Worm (Caenorhabditis elegans): Measurements from ENCODE around the gene rpi-1.
A peak's percentile ranks its signal among the peaks of the same experiment; 100 is the strongest.

Gene rpi-1

DNA sequence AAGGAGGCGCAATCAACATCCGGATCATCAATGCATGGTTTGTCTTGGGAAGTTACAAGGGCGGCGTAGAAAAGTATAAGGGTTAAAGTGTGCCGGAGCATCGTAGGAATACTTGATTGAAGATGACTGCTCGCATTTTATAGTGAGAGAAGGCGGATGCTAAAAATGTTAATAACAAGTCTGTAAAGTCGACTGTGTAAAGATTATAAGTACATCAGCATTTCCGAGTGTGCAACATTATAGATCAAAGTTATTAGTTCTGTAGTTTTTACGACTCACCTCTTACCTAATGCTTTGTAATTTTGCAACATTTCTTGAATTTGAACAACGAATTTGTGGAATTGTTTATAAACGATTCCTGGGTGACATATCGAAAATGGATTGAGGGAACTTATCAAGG, 32.7 kb upstream of the rpi-1 start, which contains the start of gene Y39G8B.7:
Y39G8B.7 (minus strand) TSS at position 101 of the 400 bp plus-strand sequence.
- TF ChIP-seq nhr-237 (tag; optimal IDR thresholded peaks at IDR 0.05) (no peak), gmeb-1 (tag; optimal IDR thresholded peaks at IDR 0.05) (no peak), zag-1 (tag; optimal IDR thresholded peaks at IDR 0.05) (no peak), nhr-129 (tag; optimal IDR thresholded peaks at IDR 0.05) (no peak), ceh-82 (tag; optimal IDR thresholded peaks at IDR 0.05) (no peak), nhr-10 (tag; optimal IDR thresholded peaks at IDR 0.05) (no peak), crh-2 (tag; optimal IDR thresholded peaks at IDR 0.05) (no peak), skn-1 (tag; optimal IDR thresholded peaks at IDR 0.05) (no peak), lsy-2 (tag; optimal IDR thresholded peaks at IDR 0.05) (no peak), mbf-1 (tag; optimal IDR thresholded peaks at IDR 0.05) (no peak), nhr-11 (tag; optimal IDR thresholded peaks at IDR 0.05) (no peak), aly-2 (tag; optimal IDR thresholded peaks at IDR 0.05) (no peak), ama-1 (optimal IDR thresholded peaks at IDR 0.05) (no peak), nhr-25 (tag; optimal IDR thresholded peaks at IDR 0.05) (no peak), lin-11 (tag; optimal IDR thresholded peaks at IDR 0.05) (no peak), peb-1 (tag; optimal IDR thresholded peaks at IDR 0.05) (no peak), lin-13 (GFP tag; optimal IDR thresholded peaks at IDR 0.05) (no peak), ztf-1 (GFP tag; conservative IDR thresholded peaks at IDR 0.05) (no peak)

DNA sequence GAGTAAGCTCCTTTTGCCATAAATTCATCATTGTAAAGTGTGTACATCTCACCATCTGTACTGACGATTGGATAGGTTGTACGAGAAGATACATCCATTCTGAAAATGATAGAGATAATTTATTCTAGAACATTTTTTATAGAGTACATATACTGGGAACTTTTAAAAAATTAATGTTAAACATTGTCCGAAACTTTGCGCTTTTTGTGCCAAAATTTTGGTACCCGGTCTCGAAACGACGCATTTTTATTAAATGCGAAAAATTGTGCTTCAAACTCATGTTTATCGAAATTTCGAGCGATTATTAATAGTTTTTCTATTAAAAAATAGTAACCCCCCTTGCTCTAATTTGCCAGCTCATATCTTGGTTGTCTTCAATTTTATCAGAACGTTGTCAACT, 29.5 kb upstream of the rpi-1 start, which contains the start of gene Y39G8B.5:
Y39G8B.5 (minus strand) TSS at position 101 of the 400 bp plus-strand sequence.
- TF ChIP-seq nhr-12 (tag; optimal IDR thresholded peaks at IDR 0.05) (no peak), Y55F3AM.14 (GFP tag; optimal IDR thresholded peaks at IDR 0.05) (no peak), fos-1 (tag; optimal IDR thresholded peaks at IDR 0.05) (no peak), nhr-77 (tag; optimal IDR thresholded peaks at IDR 0.05) (no peak), ztf-11 (tag; optimal IDR thresholded peaks at IDR 0.05) (no peak), lin-11 (tag; optimal IDR thresholded peaks at IDR 0.05) (no peak), nhr-21 (tag; optimal IDR thresholded peaks at IDR 0.05) (no peak), unc-39 (tag; optimal IDR thresholded peaks at IDR 0.05) (no peak), dmd-4 (tag; optimal IDR thresholded peaks at IDR 0.05) (no peak), ama-1 (optimal IDR thresholded peaks at IDR 0.05) (no peak), nhr-10 (tag; optimal IDR thresholded peaks at IDR 0.05) (no peak), sem-4 (tag; optimal IDR thresholded peaks at IDR 0.05) (no peak)

DNA sequence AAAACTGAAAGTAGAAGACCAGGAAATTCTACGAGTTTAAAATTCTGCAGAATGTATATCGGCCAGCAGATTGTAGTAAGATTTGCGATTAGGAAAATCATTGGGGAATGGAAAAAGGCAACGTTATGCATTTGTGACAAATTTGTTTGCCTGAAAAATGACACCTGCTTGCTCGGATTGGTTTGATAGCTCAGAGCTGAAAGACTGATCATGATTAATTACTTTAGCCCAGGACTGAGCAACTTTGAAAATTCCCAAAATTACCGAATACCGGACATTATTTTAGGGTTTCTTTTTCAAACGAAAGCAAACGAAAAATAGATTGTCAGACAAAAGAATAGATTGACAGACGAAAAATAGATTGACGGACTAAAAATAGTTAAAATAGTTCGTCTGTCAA, 22.3 kb upstream of the rpi-1 start, which contains the start of gene sre-47:
sre-47 (minus strand) TSS at position 101 of the 400 bp plus-strand sequence.
- TF ChIP-seq skn-1 (tag; optimal IDR thresholded peaks at IDR 0.05): no peak
- no peak for TF ChIP-seq R02D3.7 (tag; optimal IDR thresholded peaks at IDR 0.05)
- no peak for TF ChIP-seq nhr-10 (tag; optimal IDR thresholded peaks at IDR 0.05)
- TF ChIP-seq ceh-16 (tag; optimal IDR thresholded peaks at IDR 0.05): no peak
- TF ChIP-seq nhr-11 (tag; optimal IDR thresholded peaks at IDR 0.05): no peak
- no peak for TF ChIP-seq lin-11 (tag; optimal IDR thresholded peaks at IDR 0.05)
- TF ChIP-seq ceh-82 (tag; optimal IDR thresholded peaks at IDR 0.05): no peak
- TF ChIP-seq nhr-25 (tag; optimal IDR thresholded peaks at IDR 0.05): no peak
- no peak for TF ChIP-seq fos-1 (tag; optimal IDR thresholded peaks at IDR 0.05)
- no peak for TF ChIP-seq blmp-1 (tag; optimal IDR thresholded peaks at IDR 0.05; ENCODE audit: insufficient read depth)
- no peak for TF ChIP-seq F13H6.1 (tag; optimal IDR thresholded peaks at IDR 0.05)
- no peak for TF ChIP-seq nhr-129 (tag; optimal IDR thresholded peaks at IDR 0.05)
- no peak for TF ChIP-seq Y55F3AM.14 (GFP tag; optimal IDR thresholded peaks at IDR 0.05)
- no peak for TF ChIP-seq ztf-1 (GFP tag; conservative IDR thresholded peaks at IDR 0.05)
- no peak for TF ChIP-seq sma-3 (GFP tag; optimal IDR thresholded peaks at IDR 0.05)
- TF ChIP-seq sem-4 (tag; optimal IDR thresholded peaks at IDR 0.05): no peak
- no peak for TF ChIP-seq lin-39 (tag; optimal IDR thresholded peaks at IDR 0.05)
- TF ChIP-seq C34F6.9 (tag; optimal IDR thresholded peaks at IDR 0.05): no peak
- no peak for TF ChIP-seq mdl-1 (tag; optimal IDR thresholded peaks at IDR 0.05)

DNA sequence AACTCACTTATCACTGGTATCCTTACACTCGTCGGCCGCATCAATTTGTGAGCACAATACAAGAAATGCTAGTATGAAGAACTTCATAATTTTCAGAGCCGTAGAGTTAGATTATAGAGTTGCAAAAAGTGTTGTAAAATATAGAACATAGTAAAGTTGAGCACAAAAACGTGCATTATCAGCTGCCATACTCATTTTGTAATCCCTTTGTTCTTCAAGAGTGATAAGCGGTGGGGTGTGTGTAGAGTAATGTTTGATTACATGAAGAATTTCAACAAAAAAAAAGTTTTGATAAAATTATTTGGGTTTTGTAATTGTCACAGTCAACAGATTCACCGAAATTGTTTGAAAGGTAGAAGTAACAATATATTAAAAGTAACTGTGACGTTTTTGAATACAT, 20.7 kb upstream of the rpi-1 start, which contains the start of the genes Y39G8B.13 and Y39G8B.10:
Y39G8B.13 (minus strand) TSS at position 125 of the 400 bp plus-strand sequence.
Y39G8B.10 (minus strand) TSS at position 193 of the 400 bp plus-strand sequence.
- TF ChIP-seq F13H6.1 (tag; optimal IDR thresholded peaks at IDR 0.05): no peak
- TF ChIP-seq fos-1 (tag; optimal IDR thresholded peaks at IDR 0.05): peak; percentile 74

DNA sequence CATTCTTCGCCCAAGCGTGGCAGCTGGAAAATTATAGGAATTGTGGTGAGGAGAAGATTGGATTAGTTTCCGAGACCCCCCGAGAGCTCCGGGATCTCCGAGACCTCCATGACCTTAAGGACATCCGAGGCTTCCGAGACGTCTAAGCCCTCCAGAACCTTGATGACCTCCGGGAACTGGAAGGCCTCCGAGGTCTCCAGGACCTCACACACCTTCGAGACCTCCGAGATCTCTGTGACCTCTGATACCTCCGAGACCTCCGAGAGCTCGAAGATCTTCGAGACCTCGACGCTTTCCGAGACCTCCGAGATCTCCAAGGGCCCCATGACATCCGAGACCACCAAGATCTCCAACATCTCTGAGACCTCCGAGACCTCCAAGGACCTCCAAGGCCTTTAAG, 20.0 kb upstream of the rpi-1 start:
- TF ChIP-seq unc-62 (GFP tag; optimal IDR thresholded peaks at IDR 0.05): no peak
